Fruit fly (Drosophila melanogaster) S2 (cell line): ENCODE results near the gene CG32269.

Experiments
- CG8478 ChIP-seq: fragments of >200 bp; optimal IDR thresholded peaks from 2 replicates; lab custom pipeline; 2018
- CTCF ChIP-seq, 2 experiments: fragments of >200 bp; optimal IDR thresholded peaks; 2 replicates each; lab custom pipeline; 2018

- no peak for TF ChIP-seq CG8478 (lab: Kevin White, UChicago)
- no peak for TF ChIP-seq CTCF (optimal IDR thresholded peaks at IDR 0.05; lab: Kevin White, UChicago)
Measured at dm6 chr3L:3226458-3226783, 17.6 kb upstream of the CG32269 start.
